Worm (Caenorhabditis elegans): ENCODE results near the gene F11D5.6.

Gene F11D5.6

DNA sequence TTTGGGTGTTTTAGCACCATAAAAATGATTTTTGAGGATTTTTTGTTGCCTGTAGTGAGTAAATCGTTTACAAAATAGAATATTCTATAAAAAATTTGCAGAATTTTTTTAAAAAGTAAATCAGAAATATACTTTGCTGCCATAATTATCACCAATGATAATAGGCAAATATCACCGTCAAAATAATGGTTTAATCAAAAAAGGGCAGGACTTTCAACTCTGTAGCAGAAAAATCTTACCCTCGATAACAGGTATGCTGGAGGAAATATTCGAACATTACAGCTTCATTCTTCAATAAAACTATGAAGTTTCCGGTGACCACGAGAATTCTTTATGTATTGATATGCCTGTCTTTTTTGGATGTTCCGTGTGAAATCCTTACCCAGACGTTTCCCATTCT, 36.9 kb downstream of the F11D5.6 start, which contains the start of gene K09C4.4:
Gene K09C4.4, plus strand, starts transcription at position 301 of the 400 bp plus-strand sequence.
- TF ChIP-seq fkh-2 (tag; optimal IDR thresholded peaks at IDR 0.05) = no peak
- no peak for TF ChIP-seq nhr-43 (tag; optimal IDR thresholded peaks at IDR 0.05; ENCODE audit: poor library complexity, severe bottlenecking)
- TF ChIP-seq R02D3.7 (tag; optimal IDR thresholded peaks at IDR 0.05) = no peak
- no peak for TF ChIP-seq daf-12 (tag; optimal IDR thresholded peaks at IDR 0.05)
- no peak for TF ChIP-seq zag-1 (tag; optimal IDR thresholded peaks at IDR 0.05)
- no peak for TF ChIP-seq elt-2 (tag; optimal IDR thresholded peaks at IDR 0.05)
- TF ChIP-seq nhr-11 (tag; optimal IDR thresholded peaks at IDR 0.05) = no peak
- no peak for TF ChIP-seq ceh-16 (tag; optimal IDR thresholded peaks at IDR 0.05)
- TF ChIP-seq nhr-67 (tag; optimal IDR thresholded peaks at IDR 0.05) = no peak
- no peak for TF ChIP-seq fos-1 (tag; optimal IDR thresholded peaks at IDR 0.05)
- TF ChIP-seq tbx-2 (tag; optimal IDR thresholded peaks at IDR 0.05) = no peak
- no peak for TF ChIP-seq ztf-11 (tag; optimal IDR thresholded peaks at IDR 0.05)
- TF ChIP-seq mml-1 (tag; optimal IDR thresholded peaks at IDR 0.05) = no peak
- no peak for TF ChIP-seq aly-2 (tag; optimal IDR thresholded peaks at IDR 0.05)
- no peak for TF ChIP-seq ceh-82 (tag; optimal IDR thresholded peaks at IDR 0.05)

DNA sequence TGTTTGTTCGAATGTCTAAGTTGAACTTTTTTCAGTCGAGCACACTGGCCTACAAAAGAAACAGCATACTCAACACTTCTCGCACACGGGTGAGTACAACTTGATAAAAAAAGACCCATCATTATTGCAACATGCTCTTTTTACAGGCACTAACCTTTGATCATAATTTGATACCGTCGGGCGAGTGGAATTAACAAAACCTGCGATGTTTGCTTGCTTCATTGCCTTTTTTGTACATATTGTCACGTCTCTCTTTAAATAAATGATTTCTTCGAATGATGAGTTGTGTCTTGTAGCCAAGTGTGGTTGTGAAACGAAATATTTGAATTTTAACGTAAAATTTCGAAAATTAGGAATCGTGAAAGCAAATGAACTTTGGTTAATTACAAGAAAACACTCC, 40.6 kb downstream of the F11D5.6 start:
- TF ChIP-seq pqm-1 (tag; optimal IDR thresholded peaks at IDR 0.05) = peak; percentile 92
- TF ChIP-seq unc-39 (tag; optimal IDR thresholded peaks at IDR 0.05) = no peak
- TF ChIP-seq ama-1 (optimal IDR thresholded peaks at IDR 0.05) = no peak
- TF ChIP-seq elt-2 (tag; optimal IDR thresholded peaks at IDR 0.05) = peak; percentile 78
- peak; percentile 58 for TF ChIP-seq pha-4 (tag; optimal IDR thresholded peaks at IDR 0.05)
- no peak for TF ChIP-seq ceh-9 (tag; optimal IDR thresholded peaks at IDR 0.05)

DNA sequence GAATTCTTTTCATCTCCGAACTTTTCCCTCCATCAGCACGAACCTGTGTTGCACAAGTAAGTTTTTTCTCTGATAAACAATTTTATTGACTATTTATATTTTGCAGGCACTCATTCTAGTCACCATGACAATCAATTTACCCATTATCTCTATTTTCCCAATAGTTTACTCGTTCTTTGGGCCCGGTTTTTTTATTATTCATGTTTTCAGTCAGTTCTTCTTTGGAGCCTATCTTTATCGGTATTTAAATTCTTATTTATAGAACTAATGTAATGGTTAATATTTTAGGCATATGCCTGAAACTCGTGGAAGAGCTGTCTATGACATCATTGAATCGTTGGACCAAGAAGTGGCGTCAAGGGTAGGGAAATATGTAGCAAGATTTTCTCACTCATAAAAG, 41.1 kb downstream of the F11D5.6 start:
- no peak for TF ChIP-seq unc-39 (tag; optimal IDR thresholded peaks at IDR 0.05)
- no peak for TF ChIP-seq lsy-12 (tag; optimal IDR thresholded peaks at IDR 0.05)

DNA sequence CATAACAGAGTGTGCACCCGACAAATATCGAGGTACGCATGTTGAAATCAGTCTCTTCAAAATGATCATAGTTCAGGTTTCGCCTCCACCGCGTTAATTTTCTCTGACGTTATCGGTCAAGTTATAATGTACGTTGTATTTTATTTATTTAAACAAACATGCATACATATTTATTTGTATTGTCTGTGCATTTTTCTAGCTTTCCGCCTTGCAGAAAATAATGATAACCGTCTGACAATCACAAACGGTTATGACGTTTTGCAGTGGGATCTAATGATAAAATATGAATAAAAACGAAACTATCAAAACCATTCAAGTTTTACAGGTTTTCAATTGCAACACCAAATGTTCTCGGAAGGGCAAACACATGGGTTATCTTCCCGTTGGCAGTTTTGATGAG, 42.9 kb downstream of the F11D5.6 start:
- TF ChIP-seq sea-2 (GFP tag; optimal IDR thresholded peaks at IDR 0.05) = no peak
- TF ChIP-seq unc-62 (GFP tag; optimal IDR thresholded peaks at IDR 0.05) = no peak
- TF ChIP-seq pha-4 (tag; optimal IDR thresholded peaks at IDR 0.05) = peak; percentile 12
- TF ChIP-seq egl-5 (tag; optimal IDR thresholded peaks at IDR 0.05) = no peak
- peak; percentile 55 for TF ChIP-seq pqm-1 (tag; optimal IDR thresholded peaks at IDR 0.05)
- no peak for TF ChIP-seq nfya-1 (tag; optimal IDR thresholded peaks at IDR 0.05; ENCODE audit: insufficient read depth)
- TF ChIP-seq fkh-10 (GFP tag; optimal IDR thresholded peaks at IDR 0.05) = no peak
- TF ChIP-seq ceh-9 (tag; optimal IDR thresholded peaks at IDR 0.05) = no peak
- peak; percentile 79 for TF ChIP-seq elt-2 (tag; optimal IDR thresholded peaks at IDR 0.05)
- no peak for TF ChIP-seq aly-2 (tag; optimal IDR thresholded peaks at IDR 0.05)
- TF ChIP-seq jun-1 (tag; optimal IDR thresholded peaks at IDR 0.05) = peak; percentile 19
- TF ChIP-seq skn-1 (tag; optimal IDR thresholded peaks at IDR 0.05) = no peak
- no peak for TF ChIP-seq ceh-82 (tag; optimal IDR thresholded peaks at IDR 0.05)
- TF ChIP-seq hmg-11 (tag; optimal IDR thresholded peaks at IDR 0.05) = no peak
- TF ChIP-seq mml-1 (tag; optimal IDR thresholded peaks at IDR 0.05) = no peak
- TF ChIP-seq nhr-28 (tag; optimal IDR thresholded peaks at IDR 0.05) = no peak
- no peak for TF ChIP-seq lsy-12 (tag; optimal IDR thresholded peaks at IDR 0.05)
- no peak for TF ChIP-seq ZK546.5 (tag; optimal IDR thresholded peaks at IDR 0.05)
- TF ChIP-seq fos-1 (tag; optimal IDR thresholded peaks at IDR 0.05) = no peak
- no peak for TF ChIP-seq unc-39 (tag; optimal IDR thresholded peaks at IDR 0.05)
- no peak for TF ChIP-seq daf-12 (tag; optimal IDR thresholded peaks at IDR 0.05)
- TF ChIP-seq egl-27 (tag; optimal IDR thresholded peaks at IDR 0.05) = no peak
- no peak for TF ChIP-seq tbx-2 (tag; optimal IDR thresholded peaks at IDR 0.05)
- no peak for TF ChIP-seq lin-39 (tag; optimal IDR thresholded peaks at IDR 0.05)
- no peak for TF ChIP-seq ceh-28 (tag; optimal IDR thresholded peaks at IDR 0.05)
- no peak for TF ChIP-seq nhr-43 (tag; optimal IDR thresholded peaks at IDR 0.05; ENCODE audit: poor library complexity, severe bottlenecking)
- no peak for TF ChIP-seq nhr-12 (tag; optimal IDR thresholded peaks at IDR 0.05)
- no peak for TF ChIP-seq nhr-76 (tag; optimal IDR thresholded peaks at IDR 0.05)
- no peak for TF ChIP-seq elt-3 (tag; optimal IDR thresholded peaks at IDR 0.05)
- no peak for TF ChIP-seq ztf-11 (tag; optimal IDR thresholded peaks at IDR 0.05)
- no peak for TF ChIP-seq nhr-237 (tag; optimal IDR thresholded peaks at IDR 0.05)
- TF ChIP-seq mdl-1 (tag; optimal IDR thresholded peaks at IDR 0.05) = no peak
- TF ChIP-seq lin-15B (tag; optimal IDR thresholded peaks at IDR 0.05) = no peak
- TF ChIP-seq nhr-25 (tag; optimal IDR thresholded peaks at IDR 0.05) = no peak
- TF ChIP-seq R02D3.7 (tag; optimal IDR thresholded peaks at IDR 0.05) = no peak
